Worm (Caenorhabditis elegans) whole organism, midembryonic: ENCODE data around the gene nob-1.

ENCODE experiments used
- ref-1 ChIP-seq: fragments of 200-800 bp; sonication (Bioruptor generic); conservative IDR thresholded peaks from 2 replicates; pipeline ENCODE4 v1.3.6; 2022; ENCODE audit warnings: missing genetic modification reagents, missing genetic modification characterization, missing compliant biosample characterization
- ztf-29 ChIP-seq: fragments of 200-800 bp; sonication (Bioruptor generic); IDR thresholded peaks from 2 replicates; pipeline ENCODE4 v1.3.6; 2022; ENCODE audit warnings: missing genetic modification reagents, missing genetic modification characterization, missing compliant biosample characterization

DNA sequence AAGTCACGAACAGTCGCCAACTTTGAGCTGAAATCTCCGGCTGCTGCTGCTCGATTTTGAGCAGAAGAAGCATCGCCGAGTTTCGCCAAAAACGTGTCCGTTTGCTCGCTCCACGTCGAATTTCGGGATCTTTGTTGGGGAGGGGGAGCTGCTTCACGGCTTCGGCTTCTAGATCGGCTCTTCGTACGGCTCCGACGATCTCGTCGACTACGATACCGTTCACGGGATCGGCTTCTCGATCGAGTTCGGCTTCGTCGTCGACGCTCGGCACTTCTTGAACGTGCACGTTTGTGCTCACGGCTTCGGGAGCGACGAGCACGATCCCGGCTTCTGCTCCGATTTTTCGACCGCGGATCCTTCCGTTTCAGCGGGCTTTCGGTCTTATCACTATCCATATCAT is 46.9 kb downstream of the nob-1 start:
- TF ChIP-seq ref-1 (GFP tag; lab: Robert Waterston, UW) = no peak
- TF ChIP-seq ztf-29 (GFP tag; lab: Robert Waterston, UW) = no peak
